Fruit fly (Drosophila melanogaster): ENCODE data around the gene CG17219.
A peak's percentile ranks its signal among the peaks of the same experiment; 100 is the strongest.

Gene CG17219

dm6 chr2L:2992664-2993174 is 36.3 kb upstream of the CG17219 start, which contains the start of the genes okr and CG3558:
okr (minus strand) TSS chr2L:2992759.
CG3558 (plus strand) TSS chr2L:2992870.
- no peak for TF ChIP-seq GATAd (GFP tag; optimal IDR thresholded peaks at IDR 0.05)
- TF ChIP-seq dmrt93B (GFP tag; optimal IDR thresholded peaks at IDR 0.05): no peak
- peak; percentile 1 for TF ChIP-seq CG9705 (GFP tag; optimal IDR thresholded peaks at IDR 0.05)
- TF ChIP-seq Rel (GFP tag; optimal IDR thresholded peaks at IDR 0.05): no peak
- peak; percentile 2 for TF ChIP-seq Rel (tag; optimal IDR thresholded peaks at IDR 0.05)
- no peak for TF ChIP-seq Dif (GFP tag; optimal IDR thresholded peaks at IDR 0.05; ENCODE audit: partially characterized antibody)
- TF ChIP-seq Myc (optimal IDR thresholded peaks at IDR 0.05): peak; percentile 16
- peak; percentile 2 for TF ChIP-seq sv (GFP tag; optimal IDR thresholded peaks at IDR 0.05)
- no peak for TF ChIP-seq Hr78 (GFP tag; optimal IDR thresholded peaks at IDR 0.05)

- no peak for TF ChIP-seq Rel (GFP tag; optimal IDR thresholded peaks at IDR 0.05)
- TF ChIP-seq Rel (tag; optimal IDR thresholded peaks at IDR 0.05): no peak
- no peak for TF ChIP-seq Mio (GFP tag; optimal IDR thresholded peaks at IDR 0.05)
- no peak for TF ChIP-seq brk (GFP tag; optimal IDR thresholded peaks at IDR 0.05)
- TF ChIP-seq sv (GFP tag; optimal IDR thresholded peaks at IDR 0.05): no peak
- TF ChIP-seq N (GFP tag; optimal IDR thresholded peaks at IDR 0.05): no peak
- TF ChIP-seq CG9705 (GFP tag; optimal IDR thresholded peaks at IDR 0.05): no peak
- TF ChIP-seq dmrt93B (GFP tag; optimal IDR thresholded peaks at IDR 0.05): no peak
- TF ChIP-seq HLH106 (tag; optimal IDR thresholded peaks at IDR 0.05): no peak
- TF ChIP-seq Jra (GFP tag; optimal IDR thresholded peaks at IDR 0.05): no peak
- no peak for TF ChIP-seq woc (GFP tag; optimal IDR thresholded peaks at IDR 0.05)
- no peak for TF ChIP-seq dsf (GFP tag; optimal IDR thresholded peaks at IDR 0.05; ENCODE audit: borderline replicate concordance)
- no peak for TF ChIP-seq Abd-B (GFP tag; optimal IDR thresholded peaks at IDR 0.05)
- no peak for TF ChIP-seq Sp1 (GFP tag; optimal IDR thresholded peaks at IDR 0.05)
- TF ChIP-seq Dfd (GFP tag; optimal IDR thresholded peaks at IDR 0.05): no peak
- no peak for TF ChIP-seq pan (optimal IDR thresholded peaks at IDR 0.05)
Observed at dm6 chr2L:2993236-2993635, 35.8 kb upstream of the CG17219 start.

dm6 chr2L:2993702-2994101 is 35.4 kb upstream of the CG17219 start:
- TF ChIP-seq pan (optimal IDR thresholded peaks at IDR 0.05): no peak
- TF ChIP-seq Sp1 (GFP tag; optimal IDR thresholded peaks at IDR 0.05): no peak
- no peak for TF ChIP-seq rgr (GFP tag; optimal IDR thresholded peaks at IDR 0.05)
- TF ChIP-seq dl (GFP tag; optimal IDR thresholded peaks at IDR 0.05; ENCODE audit: insufficient read depth in 1 of 2, partially characterized antibody in 2 of 2): no peak

DNA sequence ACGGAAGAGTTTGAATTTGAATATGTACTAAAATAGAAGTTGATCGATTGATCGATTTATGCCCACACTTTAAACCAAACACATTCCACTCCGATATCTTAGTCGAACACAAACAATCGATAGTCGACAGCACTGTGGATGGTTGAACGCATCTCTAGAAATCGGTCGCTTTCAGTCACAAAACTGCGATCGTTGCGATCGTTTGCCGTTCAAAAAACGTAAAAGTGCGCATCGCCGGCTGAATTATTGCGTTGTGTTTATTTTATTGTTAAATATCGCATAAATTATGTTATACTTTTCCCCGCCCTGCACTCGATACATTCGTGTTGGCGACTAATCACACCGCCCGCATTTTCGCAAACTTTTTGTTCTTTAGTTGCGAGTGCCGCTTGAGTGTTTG is 29.9 kb upstream of the CG17219 start, which contains the start of gene Ccdc85:
Gene Ccdc85, plus strand, starts transcription at position 174 of the 400 bp plus-strand sequence.
- TF ChIP-seq N (GFP tag; optimal IDR thresholded peaks at IDR 0.05) (no peak), OdsH (GFP tag; optimal IDR thresholded peaks at IDR 0.05) (no peak), foxo (GFP tag; optimal IDR thresholded peaks at IDR 0.05) (peak in 1 of 2 experiments; percentile 50), h (GFP tag; optimal IDR thresholded peaks at IDR 0.05) (peak; percentile 6), Dfd (GFP tag; optimal IDR thresholded peaks at IDR 0.05) (no peak), br (GFP tag; optimal IDR thresholded peaks at IDR 0.05) (no peak), Vsx2 (GFP tag; optimal IDR thresholded peaks at IDR 0.05; ENCODE audit: partially characterized antibody) (peak; percentile 60), Jra (GFP tag; optimal IDR thresholded peaks at IDR 0.05) (peak; percentile 28), fru (GFP tag; optimal IDR thresholded peaks at IDR 0.05) (no peak), CG9705 (GFP tag; optimal IDR thresholded peaks at IDR 0.05) (no peak), Myc (optimal IDR thresholded peaks at IDR 0.05) (peak; percentile 40), brk (GFP tag; optimal IDR thresholded peaks at IDR 0.05) (no peak), Rel (GFP tag; optimal IDR thresholded peaks at IDR 0.05) (no peak), Rel (tag; optimal IDR thresholded peaks at IDR 0.05) (peak; percentile 39), rgr (GFP tag; optimal IDR thresholded peaks at IDR 0.05) (no peak), Hnf4 (GFP tag; optimal IDR thresholded peaks at IDR 0.05) (no peak), dmrt93B (GFP tag; optimal IDR thresholded peaks at IDR 0.05) (no peak), jim (GFP tag; optimal IDR thresholded peaks at IDR 0.05) (no peak), GATAd (GFP tag; optimal IDR thresholded peaks at IDR 0.05) (no peak), CG32264 (GFP tag; optimal IDR thresholded peaks at IDR 0.05) (no peak), dl (GFP tag; optimal IDR thresholded peaks at IDR 0.05; ENCODE audit: insufficient read depth in 1 of 2, partially characterized antibody in 2 of 2) (peak in 1 of 2 experiments; percentile 3), sv (GFP tag; optimal IDR thresholded peaks at IDR 0.05) (no peak), ey (GFP tag; optimal IDR thresholded peaks at IDR 0.05) (no peak), Dif (GFP tag; optimal IDR thresholded peaks at IDR 0.05; ENCODE audit: partially characterized antibody) (peak; percentile 75), Sp1 (GFP tag; optimal IDR thresholded peaks at IDR 0.05) (no peak)

Measured in whole organism, wandering third instar larva.